In the genomic region with DNA sequence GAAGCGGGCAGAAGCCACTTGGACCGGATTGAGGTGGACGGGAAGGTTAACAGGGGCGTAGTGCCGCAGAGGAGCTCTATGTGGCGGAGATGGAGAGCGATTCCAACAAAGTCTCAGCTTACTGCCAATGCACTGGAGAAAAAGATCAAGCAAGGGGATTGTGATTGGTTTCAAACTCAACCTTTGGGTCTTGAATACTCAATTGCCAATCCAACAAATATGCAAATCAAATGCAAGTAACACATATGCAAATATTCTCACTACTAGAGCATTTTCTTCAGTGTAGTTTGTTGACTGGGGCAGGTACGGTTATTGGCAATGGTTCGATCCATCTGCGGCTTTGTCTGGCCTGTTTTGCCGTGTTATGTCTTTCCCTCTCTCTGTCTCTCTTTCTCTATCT, we compare ENCODE assay signal across 1 fruit fly cellular context.
TF ChIP-seq lines count a peak whose summit lies in the region.

No protein-coding gene starts in this region.

TF ChIP-seq in whole organism, embryonic, 481 proteins besides CTCF, POLR2A, EP300 and RAD21 (continued from another document and continues in another):
- TF ChIP-seq Oaz (GFP tag; IDR thresholded peaks at IDR 0.05; lab: Robert Waterston, UW): 0 out of 2 replicates have a peak, but pooled peaks have one; percentile 46
- no peak for TF ChIP-seq Scr (GFP tag; IDR thresholded peaks at IDR 0.05; lab: Robert Waterston, UW; ENCODE audit: partially characterized antibody)
- no peak for TF ChIP-seq Dfd (GFP tag; optimal IDR thresholded peaks at IDR 0.05; lab: Kevin White, UChicago)
- no peak for TF ChIP-seq Kr (GFP tag; optimal IDR thresholded peaks at IDR 0.05; lab: Kevin White, UChicago)
- peak; percentile 67 for TF ChIP-seq en (GFP tag; optimal IDR thresholded peaks at IDR 0.05; lab: Kevin White, UChicago)
- peak; percentile 70 for TF ChIP-seq CG9932 (GFP tag; IDR thresholded peaks at IDR 0.05; lab: Robert Waterston, UW)
- peak; percentile 49 for TF ChIP-seq wek (GFP tag; optimal IDR thresholded peaks at IDR 0.05; lab: Kevin White, UChicago)
- peak; percentile 55 for TF ChIP-seq CG3847 (GFP tag; IDR thresholded peaks at IDR 0.05; lab: Robert Waterston, UW)
- no peak for TF ChIP-seq CG16813 (GFP tag; IDR thresholded peaks at IDR 0.05; lab: Robert Waterston, UW; ENCODE audit: partially characterized antibody)
- TF ChIP-seq fd102C (GFP tag; optimal IDR thresholded peaks at IDR 0.05; lab: Kevin White, UChicago): no peak
- peak; percentile 82 for TF ChIP-seq pb (GFP tag; optimal IDR thresholded peaks at IDR 0.05; lab: Kevin White, UChicago)
- TF ChIP-seq NfI (GFP tag; optimal IDR thresholded peaks at IDR 0.05; lab: Kevin White, UChicago): peak; percentile 77
- TF ChIP-seq CG10959 (GFP tag; IDR thresholded peaks at IDR 0.05; lab: Robert Waterston, UW): no peak; the same call in 1 of the 2 replicates
- TF ChIP-seq hb (GFP tag; IDR thresholded peaks at IDR 0.05; lab: Robert Waterston, UW; ENCODE audit: partially characterized antibody): no peak
- peak; percentile 33 for TF ChIP-seq CG13775 (GFP tag; optimal IDR thresholded peaks at IDR 0.05; lab: Kevin White, UChicago)
- TF ChIP-seq slbo (GFP tag; IDR thresholded peaks at IDR 0.05; lab: Robert Waterston, UW): peak; percentile 83
- no peak for TF ChIP-seq B-H2 (GFP tag; optimal IDR thresholded peaks at IDR 0.05; lab: Kevin White, UChicago)
- TF ChIP-seq da (GFP tag; optimal IDR thresholded peaks at IDR 0.05; lab: Kevin White, UChicago): peak; percentile 34
- peak; percentile 81 for TF ChIP-seq Ada2b (GFP tag; IDR thresholded peaks at IDR 0.05; lab: Robert Waterston, UW)
- TF ChIP-seq Hr51 (GFP tag; optimal IDR thresholded peaks at IDR 0.05; lab: Kevin White, UChicago): peak; percentile 62 to 73
- peak; percentile 79 for TF ChIP-seq ab (GFP tag; optimal IDR thresholded peaks at IDR 0.05; lab: Kevin White, UChicago)
- peak; percentile 72; the same call in 2 of the 3 replicates for TF ChIP-seq CG11093 (GFP tag; IDR thresholded peaks at IDR 0.05; lab: Robert Waterston, UW)
- TF ChIP-seq gfzf (GFP tag; optimal IDR thresholded peaks at IDR 0.05; lab: Kevin White, UChicago): no peak
- 0 out of 2 replicates have a peak, but pooled peaks have one; percentile 18 for TF ChIP-seq sim (GFP tag; IDR thresholded peaks at IDR 0.05; lab: Robert Waterston, UW)
- TF ChIP-seq NC2α (GFP tag; optimal IDR thresholded peaks at IDR 0.05; lab: Kevin White, UChicago): peak; percentile 30
- TF ChIP-seq Pdp1 (GFP tag; optimal IDR thresholded peaks at IDR 0.05; lab: Kevin White, UChicago): peak; percentile 86 to 92
- TF ChIP-seq CG11723 (GFP tag; optimal IDR thresholded peaks at IDR 0.05; lab: Kevin White, UChicago): peak; percentile 64
- TF ChIP-seq Hey (tag; optimal IDR thresholded peaks at IDR 0.05; lab: Kevin White, UChicago): no peak
- TF ChIP-seq Drgx (GFP tag; IDR thresholded peaks at IDR 0.05; lab: Robert Waterston, UW): peak; percentile 94
- no peak for TF ChIP-seq hkb (optimal IDR thresholded peaks at IDR 0.05; lab: Kevin White, UChicago)
- TF ChIP-seq hkb (GFP tag; IDR thresholded peaks at IDR 0.05; lab: Robert Waterston, UW): peak; percentile 75
- TF ChIP-seq Dbx (GFP tag; IDR thresholded peaks at IDR 0.05; lab: Robert Waterston, UW): peak; percentile 78
- TF ChIP-seq Ssrp (tag; optimal IDR thresholded peaks at IDR 0.05; lab: Kevin White, UChicago): peak; percentile 67
- TF ChIP-seq CG17912 (GFP tag; optimal IDR thresholded peaks at IDR 0.05; lab: Kevin White, UChicago): no peak
- peak; percentile 72 for TF ChIP-seq CG12155 (GFP tag; optimal IDR thresholded peaks at IDR 0.05; lab: Kevin White, UChicago)
- TF ChIP-seq CG10979 (tag; optimal IDR thresholded peaks at IDR 0.05; lab: Kevin White, UChicago): peak; percentile 70
- no peak for TF ChIP-seq mirr (GFP tag; optimal IDR thresholded peaks at IDR 0.05; lab: Kevin White, UChicago)
- TF ChIP-seq dimm (GFP tag; IDR thresholded peaks at IDR 0.05; lab: Robert Waterston, UW): peak; percentile 71
- TF ChIP-seq gsb-n (tag; optimal IDR thresholded peaks at IDR 0.05; lab: Kevin White, UChicago): peak; percentile 46
- peak; percentile 72 for TF ChIP-seq Atf-2 (GFP tag; optimal IDR thresholded peaks at IDR 0.05; lab: Kevin White, UChicago)
- peak; percentile 67 for TF ChIP-seq CG6813 (GFP tag; optimal IDR thresholded peaks at IDR 0.05; lab: Kevin White, UChicago)
- TF ChIP-seq CG8388 (GFP tag; optimal IDR thresholded peaks at IDR 0.05; lab: Kevin White, UChicago): peak; percentile 68
- TF ChIP-seq Sry-β (GFP tag; optimal IDR thresholded peaks at IDR 0.05; lab: Kevin White, UChicago): no peak
- TF ChIP-seq amos (GFP tag; IDR thresholded peaks at IDR 0.05; lab: Robert Waterston, UW; ENCODE audit: partially characterized antibody): no peak
- TF ChIP-seq Awh (GFP tag; IDR thresholded peaks at IDR 0.05; lab: Robert Waterston, UW): peak; percentile 66
- TF ChIP-seq CG14710 (tag; optimal IDR thresholded peaks at IDR 0.05; lab: Kevin White, UChicago): peak; percentile 36
- peak; percentile 52; the same call in 1 of the 2 replicates for TF ChIP-seq sens-2 (GFP tag; IDR thresholded peaks at IDR 0.05; lab: Robert Waterston, UW)
- no peak for TF ChIP-seq CG14860 (GFP tag; IDR thresholded peaks at IDR 0.05; lab: Robert Waterston, UW; ENCODE audit: partially characterized antibody)
- TF ChIP-seq nerfin-1 (tag; optimal IDR thresholded peaks at IDR 0.05; lab: Kevin White, UChicago): peak; percentile 74
- peak; percentile 81 for TF ChIP-seq HLH3B (GFP tag; IDR thresholded peaks at IDR 0.05; lab: Robert Waterston, UW)
- peak; percentile 60; the same call in 1 of the 3 replicates for TF ChIP-seq jigr1 (GFP tag; IDR thresholded peaks at IDR 0.05; lab: Robert Waterston, UW)
- no peak for TF ChIP-seq MESR4 (GFP tag; optimal IDR thresholded peaks at IDR 0.05; lab: Kevin White, UChicago)
- peak; percentile 68 for TF ChIP-seq CG13424 (tag; optimal IDR thresholded peaks at IDR 0.05; lab: Kevin White, UChicago)
- TF ChIP-seq CG3995 (GFP tag; optimal IDR thresholded peaks at IDR 0.05; lab: Kevin White, UChicago): peak; percentile 21
- TF ChIP-seq al (GFP tag; IDR thresholded peaks at IDR 0.05; lab: Robert Waterston, UW): no peak
- no peak for TF ChIP-seq Spps (tag; optimal IDR thresholded peaks at IDR 0.05; lab: Kevin White, UChicago)
- TF ChIP-seq maf-S (GFP tag; optimal IDR thresholded peaks at IDR 0.05; lab: Kevin White, UChicago): peak; percentile 69
- peak; percentile 60; the same call in 2 of the 3 replicates for TF ChIP-seq CG17361 (GFP tag; IDR thresholded peaks at IDR 0.05; lab: Robert Waterston, UW)
- no peak for TF ChIP-seq pfk (GFP tag; optimal IDR thresholded peaks at IDR 0.05; lab: Kevin White, UChicago)
- TF ChIP-seq CG8478 (optimal IDR thresholded peaks at IDR 0.05; lab: Kevin White, UChicago): no peak
- TF ChIP-seq zf30C (GFP tag; optimal IDR thresholded peaks at IDR 0.05; lab: Kevin White, UChicago): no peak
- TF ChIP-seq CG4282 (GFP tag; optimal IDR thresholded peaks at IDR 0.05; lab: Kevin White, UChicago): no peak
- peak; percentile 89 for TF ChIP-seq lbe (GFP tag; optimal IDR thresholded peaks at IDR 0.05; lab: Kevin White, UChicago)
- peak; percentile 10 for TF ChIP-seq sug (tag; optimal IDR thresholded peaks at IDR 0.05; lab: Kevin White, UChicago)
- no peak for TF ChIP-seq CG3838 (GFP tag; optimal IDR thresholded peaks at IDR 0.05; lab: Kevin White, UChicago)
- peak; percentile 8 for TF ChIP-seq Hand (GFP tag; optimal IDR thresholded peaks at IDR 0.05; lab: Kevin White, UChicago)
- TF ChIP-seq pan (optimal IDR thresholded peaks at IDR 0.05; lab: Kevin White, UChicago): no peak
- peak in 1 of 2 experiments; percentile 76 for TF ChIP-seq pan (GFP tag; optimal IDR thresholded peaks at IDR 0.05 in 1 of 2, IDR thresholded peaks at IDR 0.05 in 1 of 2)
- TF ChIP-seq CG1603 (tag; optimal IDR thresholded peaks at IDR 0.05; lab: Kevin White, UChicago): peak; percentile 92
- TF ChIP-seq stc (GFP tag; IDR thresholded peaks at IDR 0.05; lab: Robert Waterston, UW): peak; percentile 66
- no peak for TF ChIP-seq nerfin-2 (GFP tag; IDR thresholded peaks at IDR 0.05; lab: Robert Waterston, UW; ENCODE audit: partially characterized antibody)
- 0 out of 2 replicates have a peak, but pooled peaks have one; percentile 45 for TF ChIP-seq klu (GFP tag; IDR thresholded peaks at IDR 0.05; lab: Robert Waterston, UW)
- 0 out of 3 replicates have a peak, but pooled peaks have one; percentile 51 for TF ChIP-seq CG14050 (GFP tag; IDR thresholded peaks at IDR 0.05; lab: Robert Waterston, UW)
- peak; percentile 43 for TF ChIP-seq Sox100B (GFP tag; optimal IDR thresholded peaks at IDR 0.05; lab: Kevin White, UChicago)
- peak; percentile 56 for TF ChIP-seq fd64A (GFP tag; optimal IDR thresholded peaks at IDR 0.05; lab: Kevin White, UChicago)
- TF ChIP-seq Sry-δ (GFP tag; optimal IDR thresholded peaks at IDR 0.05; lab: Kevin White, UChicago): peak; percentile 40
- peak; percentile 70 for TF ChIP-seq CG7357 (GFP tag; IDR thresholded peaks at IDR 0.05; lab: Robert Waterston, UW)
- TF ChIP-seq zen (tag; optimal IDR thresholded peaks at IDR 0.05; lab: Kevin White, UChicago): peak; percentile 17
- TF ChIP-seq CG10267 (tag; optimal IDR thresholded peaks at IDR 0.05; lab: Kevin White, UChicago): peak; percentile 49
- TF ChIP-seq trem (tag; optimal IDR thresholded peaks at IDR 0.05; lab: Kevin White, UChicago): no peak
- TF ChIP-seq D (optimal IDR thresholded peaks at IDR 0.05; lab: Kevin White, UChicago): no peak
- peak; percentile 66 for TF ChIP-seq D (GFP tag; optimal IDR thresholded peaks at IDR 0.05; lab: Kevin White, UChicago)
- TF ChIP-seq Meics (GFP tag; optimal IDR thresholded peaks at IDR 0.05; lab: Kevin White, UChicago): peak; percentile 71
- TF ChIP-seq az2 (GFP tag; optimal IDR thresholded peaks at IDR 0.05; lab: Kevin White, UChicago): peak; percentile 75
- peak; percentile 77 for TF ChIP-seq CG2120 (GFP tag; optimal IDR thresholded peaks at IDR 0.05; lab: Kevin White, UChicago)
- no peak for TF ChIP-seq br (optimal IDR thresholded peaks at IDR 0.05; lab: Kevin White, UChicago)
- peak; percentile 81 for TF ChIP-seq CG32772 (GFP tag; IDR thresholded peaks at IDR 0.05; lab: Robert Waterston, UW)
- TF ChIP-seq Bteb2 (GFP tag; optimal IDR thresholded peaks at IDR 0.05; lab: Kevin White, UChicago): peak; percentile 65
- peak; percentile 67 for TF ChIP-seq ranshi (GFP tag; IDR thresholded peaks at IDR 0.05; lab: Robert Waterston, UW)
- peak; percentile 62 for TF ChIP-seq peb (GFP tag; IDR thresholded peaks at IDR 0.05; lab: Robert Waterston, UW)
- TF ChIP-seq YL-1 (GFP tag; optimal IDR thresholded peaks at IDR 0.05; lab: Kevin White, UChicago): no peak
- TF ChIP-seq CG8359 (GFP tag; optimal IDR thresholded peaks at IDR 0.05; lab: Kevin White, UChicago; ENCODE audit: borderline replicate concordance): peak; percentile 66
- no peak for TF ChIP-seq unc-4 (GFP tag; IDR thresholded peaks at IDR 0.05; lab: Robert Waterston, UW; ENCODE audit: partially characterized antibody)
- TF ChIP-seq gro (GFP tag; optimal IDR thresholded peaks at IDR 0.05; lab: Kevin White, UChicago): peak; percentile 52
- peak; percentile 53 for TF ChIP-seq CG17568 (GFP tag; optimal IDR thresholded peaks at IDR 0.05; lab: Kevin White, UChicago)
- peak; percentile 77 for TF ChIP-seq CG12219 (GFP tag; optimal IDR thresholded peaks at IDR 0.05; lab: Kevin White, UChicago)
- TF ChIP-seq cad (GFP tag; optimal IDR thresholded peaks at IDR 0.05; lab: Kevin White, UChicago): no peak
- TF ChIP-seq corto (GFP tag; optimal IDR thresholded peaks at IDR 0.05; lab: Kevin White, UChicago): peak; percentile 86
- no peak for TF ChIP-seq HLHmδ (GFP tag; optimal IDR thresholded peaks at IDR 0.05; lab: Kevin White, UChicago)
- TF ChIP-seq CG15073 (GFP tag; optimal IDR thresholded peaks at IDR 0.05; lab: Kevin White, UChicago): no peak
- peak; percentile 75 for TF ChIP-seq CG1792 (GFP tag; optimal IDR thresholded peaks at IDR 0.05; lab: Kevin White, UChicago)
- TF ChIP-seq lola (GFP tag; optimal IDR thresholded peaks at IDR 0.05; lab: Kevin White, UChicago): peak in 1 of 3 experiments; percentile 25
- TF ChIP-seq Lhr (GFP tag; optimal IDR thresholded peaks at IDR 0.05; lab: Kevin White, UChicago): no peak
- TF ChIP-seq rib (GFP tag; IDR thresholded peaks at IDR 0.05; lab: Robert Waterston, UW): peak; percentile 63; the same call in 1 of the 2 replicates
- TF ChIP-seq CG4730 (GFP tag; IDR thresholded peaks at IDR 0.05; lab: Robert Waterston, UW): peak; percentile 59
- TF ChIP-seq CG16863 (GFP tag; optimal IDR thresholded peaks at IDR 0.05; lab: Kevin White, UChicago): peak; percentile 74
- peak; percentile 67 for TF ChIP-seq CG9817 (tag; optimal IDR thresholded peaks at IDR 0.05; lab: Kevin White, UChicago)
- peak; percentile 50 for TF ChIP-seq gsb (GFP tag; IDR thresholded peaks at IDR 0.05; lab: Robert Waterston, UW)
- peak; percentile 85 to 86 for TF ChIP-seq dpn (GFP tag; optimal IDR thresholded peaks at IDR 0.05; lab: Kevin White, UChicago)
- TF ChIP-seq Mrtf (GFP tag; IDR thresholded peaks at IDR 0.05; lab: Robert Waterston, UW): peak; percentile 74
- TF ChIP-seq mld (GFP tag; IDR thresholded peaks at IDR 0.05; lab: Robert Waterston, UW; ENCODE audit: partially characterized antibody): no peak
- TF ChIP-seq CoRest (tag; optimal IDR thresholded peaks at IDR 0.05; lab: Kevin White, UChicago): peak; percentile 66
- TF ChIP-seq NC2β (GFP tag; optimal IDR thresholded peaks at IDR 0.05; lab: Kevin White, UChicago): peak; percentile 50
- peak; percentile 62 for TF ChIP-seq CG12659 (GFP tag; optimal IDR thresholded peaks at IDR 0.05; lab: Kevin White, UChicago)
- peak; percentile 60 for TF ChIP-seq CG12236 (GFP tag; optimal IDR thresholded peaks at IDR 0.05; lab: Kevin White, UChicago)
- TF ChIP-seq CG13287 (GFP tag; IDR thresholded peaks at IDR 0.05; lab: Robert Waterston, UW; ENCODE audit: partially characterized antibody): no peak
- peak; percentile 29 for TF ChIP-seq CG12744 (GFP tag; optimal IDR thresholded peaks at IDR 0.05; lab: Kevin White, UChicago)
- TF ChIP-seq CG11695 (GFP tag; IDR thresholded peaks at IDR 0.05; lab: Robert Waterston, UW): peak; percentile 61
- TF ChIP-seq E2f1 (GFP tag; IDR thresholded peaks at IDR 0.05; lab: Robert Waterston, UW): peak; percentile 73
- TF ChIP-seq CG31388 (GFP tag; optimal IDR thresholded peaks at IDR 0.05; lab: Kevin White, UChicago): no peak
- peak; percentile 73 for TF ChIP-seq tx (GFP tag; optimal IDR thresholded peaks at IDR 0.05; lab: Kevin White, UChicago)
- TF ChIP-seq Stat92E (GFP tag; optimal IDR thresholded peaks at IDR 0.05; lab: Kevin White, UChicago): no peak
- TF ChIP-seq CG15696 (tag; optimal IDR thresholded peaks at IDR 0.05; lab: Kevin White, UChicago): no peak
- 0 out of 2 replicates have a peak, but pooled peaks have one; percentile 51 for TF ChIP-seq toy (GFP tag; IDR thresholded peaks at IDR 0.05; lab: Robert Waterston, UW)
- no peak for TF ChIP-seq insv (GFP tag; optimal IDR thresholded peaks at IDR 0.05; lab: Kevin White, UChicago)
